Worm (Caenorhabditis elegans) whole organism, L1 larva: Measurements from ENCODE around the gene gldi-10.

Experiments
- nhr-76 ChIP-seq: sonication (generic microtip); optimal IDR thresholded peaks from 2 replicates; lab custom pipeline; 2017; ENCODE audit warnings: missing biosample characterization, missing genetic modification characterization
- snu-23 ChIP-seq: sonication (generic microtip); optimal IDR thresholded peaks from 2 replicates; lab custom pipeline; 2016; ENCODE audit warnings: missing genetic modification characterization, missing compliant biosample characterization

DNA sequence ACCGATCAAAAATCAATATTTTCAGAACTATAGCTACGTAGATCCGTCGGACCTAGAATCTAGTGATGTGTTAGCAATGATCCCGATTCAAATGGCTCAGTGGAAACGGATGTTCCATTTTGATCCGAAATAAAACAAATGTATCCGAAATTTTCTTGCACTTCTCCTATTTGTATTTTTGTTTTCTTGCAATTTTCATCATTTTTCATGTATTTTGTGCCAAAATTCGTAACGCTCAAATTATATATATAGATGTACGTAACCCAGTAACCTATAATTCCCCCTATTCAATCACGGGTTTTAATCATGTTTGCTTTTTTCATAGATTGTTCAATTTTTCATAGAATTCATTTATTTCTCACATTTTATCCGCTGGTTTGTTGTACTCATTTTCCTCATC, at the start of gene gldi-10:
- TF ChIP-seq nhr-76 (tag; lab: Kevin White, UChicago) (no peak), snu-23 (GFP tag; lab: Kevin White, UChicago) (no peak)
